Fruit fly (Drosophila melanogaster) whole organism, embryonic: ENCODE measurements around the gene IntS4.
A peak's percentile ranks its signal among the peaks of the same experiment; 100 is the strongest.

Experiments
- B-H1 ChIP-seq: fragments of 200-800 bp; sonication (Bioruptor generic); IDR thresholded peaks from 3 replicates; pipeline ENCODE4 v1.3.6; 2022; ENCODE audit warnings: missing biosample characterization, missing genetic modification characterization
- Bteb2 ChIP-seq: fragments of 200-800 bp; sonication (Bioruptor generic); optimal IDR thresholded peaks from 2 replicates; lab custom pipeline; 2016; ENCODE audit warnings: missing biosample characterization, missing genetic modification characterization
- CG10267 ChIP-seq: fragments of 200-800 bp; sonication (Bioruptor generic); optimal IDR thresholded peaks from 2 replicates; lab custom pipeline; 2018; ENCODE audit warnings: missing biosample characterization, mild to moderate bottlenecking, missing genetic modification characterization, moderate library complexity
- CG11093 ChIP-seq: fragments of 200-800 bp; sonication (Bioruptor generic); IDR thresholded peaks from 3 replicates; pipeline ENCODE4 v1.3.6; 2022; ENCODE audit warnings: missing biosample characterization, missing genetic modification characterization
- CG11456 ChIP-seq: fragments of 200-800 bp; sonication (Bioruptor generic); IDR thresholded peaks from 3 replicates; pipeline ENCODE4 v1.3.6; 2022; ENCODE audit warnings: missing biosample characterization, missing genetic modification characterization
- CG12391 ChIP-seq: fragments of 200-800 bp; sonication (Bioruptor generic); optimal IDR thresholded peaks from 3 replicates; lab custom pipeline; 2018; ENCODE audit warnings: missing biosample characterization, mild to moderate bottlenecking, missing genetic modification characterization, moderate library complexity
- CG13624 ChIP-seq: fragments of 200-800 bp; sonication (Bioruptor generic); optimal IDR thresholded peaks from 2 replicates; lab custom pipeline; 2016; ENCODE audit warnings: missing biosample characterization, missing genetic modification characterization
- CG13894 ChIP-seq: fragments of 200-800 bp; sonication (Bioruptor generic); optimal IDR thresholded peaks from 3 replicates; lab custom pipeline; 2018; ENCODE audit warnings: missing biosample characterization, mild to moderate bottlenecking, missing genetic modification characterization, moderate library complexity
- CG14667 ChIP-seq: fragments of 200-800 bp; sonication (Bioruptor generic); IDR thresholded peaks from 2 replicates; pipeline ENCODE4 v1.3.6; 2022; ENCODE audit warnings: missing biosample characterization, missing genetic modification characterization
- CG15011 ChIP-seq: fragments of 200-800 bp; sonication (Bioruptor generic); optimal IDR thresholded peaks from 3 replicates; lab custom pipeline; 2018; ENCODE audit warnings: missing biosample characterization, mild to moderate bottlenecking, missing genetic modification characterization
- CG17361 ChIP-seq: fragments of 200-800 bp; sonication (Bioruptor generic); IDR thresholded peaks from 3 replicates; pipeline ENCODE4 v1.3.6; 2022; ENCODE audit warnings: missing biosample characterization, missing genetic modification characterization
- CG18011 ChIP-seq: fragments of 200-800 bp; sonication (Bioruptor generic); optimal IDR thresholded peaks from 2 replicates; lab custom pipeline; 2017; ENCODE audit warnings: missing biosample characterization, missing genetic modification characterization, mild to moderate bottlenecking, moderate library complexity, missing genotype
- CG2120 ChIP-seq: fragments of 200-800 bp; sonication (Bioruptor generic); optimal IDR thresholded peaks from 3 replicates; lab custom pipeline; 2016; ENCODE audit warnings: missing biosample characterization, missing genetic modification characterization
- CG32772 ChIP-seq: fragments of 200-800 bp; sonication (Bioruptor generic); IDR thresholded peaks from 2 replicates; pipeline ENCODE4 v1.3.6; 2022; ENCODE audit warnings: missing biosample characterization, missing genetic modification characterization
- CG3407 ChIP-seq: fragments of 200-800 bp; sonication (Bioruptor generic); optimal IDR thresholded peaks from 2 replicates; lab custom pipeline; 2018; ENCODE audit warnings: missing biosample characterization, mild to moderate bottlenecking, missing genetic modification characterization
- CG4404 ChIP-seq: fragments of 200-800 bp; sonication (Bioruptor generic); IDR thresholded peaks from 2 replicates; pipeline ENCODE4 v1.3.6; 2022; ENCODE audit warnings: missing biosample characterization, missing genetic modification characterization
- CG5180 ChIP-seq: fragments of 200-800 bp; sonication (Bioruptor generic); optimal IDR thresholded peaks from 3 replicates; lab custom pipeline; 2017; ENCODE audit warnings: missing biosample characterization, missing genetic modification characterization, mild to moderate bottlenecking, moderate library complexity, missing genetic modification reagents
- Dek ChIP-seq: fragments of 200-800 bp; sonication (Bioruptor generic); optimal IDR thresholded peaks from 3 replicates; lab custom pipeline; 2019; ENCODE audit warnings: missing biosample characterization, mild to moderate bottlenecking, missing genetic modification characterization, moderate library complexity
- Gug ChIP-seq: fragments of 200-800 bp; sonication (Bioruptor generic); IDR thresholded peaks from 4 replicates; pipeline ENCODE4 v1.3.6; 2022; ENCODE audit warnings: missing biosample characterization, missing genetic modification characterization
- H15 ChIP-seq: fragments of 200-800 bp; sonication (Bioruptor generic); IDR thresholded peaks from 3 replicates; pipeline ENCODE4 v1.3.6; 2022; ENCODE audit warnings: missing biosample characterization, missing genetic modification characterization
- HHEX ChIP-seq: fragments of 200-800 bp; sonication (Bioruptor generic); optimal IDR thresholded peaks from 3 replicates; lab custom pipeline; 2017; ENCODE audit warnings: missing biosample characterization, mild to moderate bottlenecking, missing genetic modification characterization, missing genetic modification reagents
- Hsf ChIP-seq: fragments of 200-800 bp; sonication (Bioruptor generic); optimal IDR thresholded peaks from 3 replicates; lab custom pipeline; 2016; ENCODE audit warnings: missing biosample characterization, missing genetic modification characterization
- Max ChIP-seq: fragments of 200-800 bp; sonication (Bioruptor generic); optimal IDR thresholded peaks from 2 replicates; lab custom pipeline; 2016; ENCODE audit warnings: missing biosample characterization, mild to moderate bottlenecking, missing genetic modification characterization
- Oli ChIP-seq: fragments of 200-800 bp; sonication (Bioruptor generic); optimal IDR thresholded peaks from 2 replicates; lab custom pipeline; 2018; ENCODE audit warnings: missing biosample characterization, mild to moderate bottlenecking, missing genetic modification characterization, moderate library complexity
- Rfx ChIP-seq: fragments of 200-800 bp; sonication (Bioruptor generic); IDR thresholded peaks from 2 replicates; pipeline ENCODE4 v1.3.6; 2022; ENCODE audit warnings: missing biosample characterization, missing genetic modification characterization
- Sox100B ChIP-seq: fragments of 200-800 bp; sonication (Bioruptor generic); optimal IDR thresholded peaks from 3 replicates; lab custom pipeline; 2018; ENCODE audit warnings: missing biosample characterization, mild to moderate bottlenecking, missing genetic modification characterization
- Ssrp ChIP-seq: fragments of 200-800 bp; sonication (Bioruptor generic); optimal IDR thresholded peaks from 2 replicates; lab custom pipeline; 2018; ENCODE audit warnings: missing biosample characterization, mild to moderate bottlenecking, missing genetic modification characterization, moderate library complexity
- Xbp1 ChIP-seq: fragments of 200-800 bp; sonication (Bioruptor generic); optimal IDR thresholded peaks from 3 replicates; lab custom pipeline; 2016; ENCODE audit warnings: missing biosample characterization, mild to moderate bottlenecking, missing genetic modification characterization
- YL-1 ChIP-seq: fragments of 200-800 bp; sonication (Bioruptor generic); optimal IDR thresholded peaks from 3 replicates; lab custom pipeline; 2017; ENCODE audit warnings: missing biosample characterization, mild to moderate bottlenecking, missing genetic modification characterization
- az2 ChIP-seq: fragments of 200-800 bp; sonication (Bioruptor generic); optimal IDR thresholded peaks from 3 replicates; lab custom pipeline; 2016; ENCODE audit warnings: missing biosample characterization, missing genetic modification characterization
- bbx ChIP-seq: fragments of 200-800 bp; sonication (Bioruptor generic); IDR thresholded peaks from 2 replicates; pipeline ENCODE4 v1.3.6; 2022; ENCODE audit warnings: missing biosample characterization, missing genetic modification characterization; ENCODE audit not compliant: partially characterized antibody
- bcd ChIP-seq: fragments of 200-800 bp; sonication (Bioruptor generic); optimal IDR thresholded peaks from 2 replicates; lab custom pipeline; 2017; ENCODE audit warnings: missing biosample characterization, mild to moderate bottlenecking, missing genetic modification characterization
- bigmax ChIP-seq: fragments of 200-800 bp; sonication (Bioruptor generic); optimal IDR thresholded peaks from 2 replicates; lab custom pipeline; 2018; ENCODE audit warnings: missing biosample characterization, mild to moderate bottlenecking, missing genetic modification characterization
- br ChIP-seq: fragments of >200 bp; optimal IDR thresholded peaks from 2 replicates; lab custom pipeline; 2017
- corto ChIP-seq: fragments of 200-800 bp; sonication (Bioruptor generic); optimal IDR thresholded peaks from 2 replicates; lab custom pipeline; 2016; ENCODE audit warnings: missing biosample characterization, mild to moderate bottlenecking, missing genetic modification characterization, moderate library complexity
- cwo ChIP-seq: fragments of 200-800 bp; sonication (Bioruptor generic); optimal IDR thresholded peaks from 3 replicates; lab custom pipeline; 2017; ENCODE audit warnings: missing biosample characterization, missing genetic modification characterization, mild to moderate bottlenecking, moderate library complexity, missing genetic modification reagents
- esg ChIP-seq: fragments of 200-800 bp; sonication (Bioruptor generic); conservative IDR thresholded peaks from 2 replicates; pipeline ENCODE4 v1.3.6; 2022; ENCODE audit warnings: missing biosample characterization, missing genetic modification characterization
- gsb ChIP-seq: fragments of 200-800 bp; sonication (Bioruptor generic); IDR thresholded peaks from 2 replicates; pipeline ENCODE4 v1.3.6; 2022; ENCODE audit warnings: missing biosample characterization, missing genetic modification characterization
- lab ChIP-seq: fragments of 200-800 bp; sonication (Bioruptor generic); optimal IDR thresholded peaks from 3 replicates; lab custom pipeline; 2017; ENCODE audit warnings: missing biosample characterization, missing genetic modification characterization, mild to moderate bottlenecking, moderate library complexity, missing genetic modification reagents
- lilli ChIP-seq: fragments of 200-800 bp; sonication (Bioruptor generic); optimal IDR thresholded peaks from 3 replicates; lab custom pipeline; 2016; ENCODE audit warnings: missing biosample characterization, missing genetic modification characterization
- lov ChIP-seq, 2 experiments: fragments of 200-800 bp in 1 of 2; fragments of >200 bp in 1 of 2; sonication (Bioruptor generic) in 1 of 2; IDR thresholded peaks in 1 of 2; optimal IDR thresholded peaks in 1 of 2; 2 replicates in 1 of 2; 3 replicates in 1 of 2; pipeline versions ENCODE4 v1.3.6 to Lab custom; 2017 to 2022; ENCODE audit warnings: missing biosample characterization in 1 of 2, missing genetic modification characterization in 1 of 2
- mam ChIP-seq: fragments of 200-800 bp; sonication (Bioruptor generic); optimal IDR thresholded peaks from 3 replicates; lab custom pipeline; 2016; ENCODE audit warnings: missing biosample characterization, missing genetic modification characterization
- nerfin-1 ChIP-seq: fragments of 200-800 bp; sonication (Bioruptor generic); optimal IDR thresholded peaks from 3 replicates; lab custom pipeline; 2019; ENCODE audit warnings: missing biosample characterization, mild to moderate bottlenecking, missing genetic modification characterization, moderate library complexity
- nmo ChIP-seq: fragments of 200-800 bp; sonication (Bioruptor generic); optimal IDR thresholded peaks from 2 replicates; lab custom pipeline; 2018; ENCODE audit warnings: missing biosample characterization, mild to moderate bottlenecking, missing genetic modification characterization, moderate library complexity
- repo ChIP-seq: fragments of 200-800 bp; sonication (Bioruptor generic); optimal IDR thresholded peaks from 2 replicates; lab custom pipeline; 2016; ENCODE audit warnings: missing biosample characterization, missing genetic modification characterization
- scrt ChIP-seq: fragments of 200-800 bp; sonication (Bioruptor generic); optimal IDR thresholded peaks from 2 replicates; lab custom pipeline; 2018; ENCODE audit warnings: missing biosample characterization, mild to moderate bottlenecking, missing genetic modification characterization, moderate library complexity
- sens ChIP-seq: fragments of 200-800 bp; sonication (Bioruptor generic); peaks from one replicate; lab custom pipeline; 2016; ENCODE audit warnings: missing biosample characterization, missing genetic modification characterization
- sisA ChIP-seq: fragments of 200-800 bp; sonication (Bioruptor generic); IDR thresholded peaks from 2 replicates; pipeline ENCODE4 v1.3.6; 2022; ENCODE audit warnings: missing biosample characterization, missing genetic modification characterization
- so ChIP-seq: fragments of 200-800 bp; sonication (Bioruptor generic); IDR thresholded peaks from 3 replicates; pipeline ENCODE4 v1.3.6; 2022; ENCODE audit warnings: missing biosample characterization, missing genetic modification characterization
- twi ChIP-seq: fragments of 200-800 bp; optimal IDR thresholded peaks from 2 replicates; lab custom pipeline; 2019; ENCODE audit warnings: missing biosample characterization, mild to moderate bottlenecking, missing genetic modification characterization, moderate library complexity

The IntS4 gene

dm6 chrX:8541985-8542384 is 16.6 kb downstream of the IntS4 start (continued):
- TF ChIP-seq corto (GFP tag; lab: Kevin White, UChicago) (no peak), CG3407 (GFP tag; lab: Kevin White, UChicago) (no peak), so (GFP tag; lab: Robert Waterston, UW) (no peak), bbx (GFP tag; lab: Robert Waterston, UW) (no peak), Gug (peak; percentile 25; the same call in 1 of the 4 replicates), bcd (peak; percentile 63), CG13624 (GFP tag; lab: Kevin White, UChicago) (peak; percentile 18), YL-1 (GFP tag; lab: Kevin White, UChicago) (no peak), CG11456 (0 out of 3 replicates have a peak, but pooled peaks have one; percentile 63), Max (no peak), bigmax (no peak), az2 (peak; percentile 19), lov (optimal IDR thresholded peaks at IDR 0.05; lab: Kevin White, UChicago) (no peak), lov (GFP tag; IDR thresholded peaks at IDR 0.05; lab: Robert Waterston, UW) (no peak), sens (peak; percentile 73), CG32772 (GFP tag; lab: Robert Waterston, UW) (0 out of 2 replicates have a peak, but pooled peaks have one; percentile 12), Ssrp (peak; percentile 36), gsb (GFP tag; lab: Robert Waterston, UW) (peak; percentile 42; the same call in 1 of the 2 replicates), lilli (peak; percentile 50), mam (GFP tag; lab: Kevin White, UChicago) (peak; percentile 40), CG12391 (tag; lab: Kevin White, UChicago) (peak; percentile 60), Hsf (peak; percentile 9), CG17361 (GFP tag; lab: Robert Waterston, UW) (0 out of 3 replicates have a peak, but pooled peaks have one; percentile 31), CG10267 (tag; lab: Kevin White, UChicago) (peak; percentile 38), br (lab: Kevin White, UChicago) (no peak), Dek (tag; lab: Kevin White, UChicago) (peak; percentile 62), CG14667 (GFP tag; lab: Robert Waterston, UW) (0 out of 2 replicates have a peak, but pooled peaks have one; percentile 17), CG2120 (peak; percentile 73), esg (GFP tag; lab: Robert Waterston, UW) (peak; percentile 46; the same call in 1 of the 2 replicates), HHEX (GFP tag; lab: Kevin White, UChicago) (peak; percentile 60), nmo (peak; percentile 16), Rfx (GFP tag; lab: Robert Waterston, UW) (peak; percentile 76), B-H1 (peak; percentile 26; the same call in 1 of the 3 replicates), twi (tag; lab: Kevin White, UChicago) (no peak), Xbp1 (GFP tag; lab: Kevin White, UChicago) (peak; percentile 36), CG18011 (GFP tag; lab: Kevin White, UChicago) (no peak), cwo (peak; percentile 67), CG11093 (GFP tag; lab: Robert Waterston, UW) (0 out of 3 replicates have a peak, but pooled peaks have one; percentile 35), scrt (GFP tag; lab: Kevin White, UChicago) (peak; percentile 67), CG13894 (peak; percentile 67), repo (no peak), Bteb2 (GFP tag; lab: Kevin White, UChicago) (no peak), nerfin-1 (tag; lab: Kevin White, UChicago) (peak; percentile 14), lab (GFP tag; lab: Kevin White, UChicago) (peak; percentile 86), Sox100B (GFP tag; lab: Kevin White, UChicago) (peak; percentile 16), H15 (GFP tag; lab: Robert Waterston, UW) (0 out of 3 replicates have a peak, but pooled peaks have one; percentile 27), CG4404 (0 out of 2 replicates have a peak, but pooled peaks have one; percentile 9), sisA (GFP tag; lab: Robert Waterston, UW) (peak; percentile 52), CG15011 (GFP tag; lab: Kevin White, UChicago) (peak; percentile 15), Oli (tag; lab: Kevin White, UChicago) (peak; percentile 59), CG5180 (peak; percentile 6)
